Worm (Caenorhabditis elegans) whole organism, L4 larva: ENCODE data around the gene F48G7.5.

Source experiments
- F10B5.3 ChIP-seq: sonication (generic microtip); optimal IDR thresholded peaks from 2 replicates; lab custom pipeline; 2016; ENCODE audit warnings: mild to moderate bottlenecking, missing genetic modification characterization, missing compliant biosample characterization
- F44E2.7 ChIP-seq: fragments of 200-800 bp; sonication (Bioruptor generic); IDR thresholded peaks from 2 replicates; pipeline ENCODE4 v2.1.2; 2022; ENCODE audit warnings: missing genetic modification characterization, missing compliant biosample characterization
- R02D3.7 ChIP-seq: fragments of 150-350 bp; sonication (generic microtip); optimal IDR thresholded peaks from 3 replicates; lab custom pipeline; 2014; ENCODE audit warnings: missing biosample characterization, missing genetic modification characterization
- Y75B8A.6 ChIP-seq: fragments of 200-800 bp; sonication (Bioruptor generic); IDR thresholded peaks from 2 replicates; pipeline ENCODE4 v1.3.6; 2022; ENCODE audit warnings: missing genetic modification reagents, missing genetic modification characterization, missing compliant biosample characterization
- ZK337.2 ChIP-seq: fragments of 200-800 bp; sonication (Bioruptor generic); IDR thresholded peaks from 2 replicates; pipeline ENCODE4 v1.3.6; 2022; ENCODE audit warnings: missing genetic modification reagents, missing genetic modification characterization, missing compliant biosample characterization
- attf-4 ChIP-seq: sonication (generic microtip); optimal IDR thresholded peaks from 3 replicates; lab custom pipeline; 2017; ENCODE audit warnings: missing biosample characterization, missing genetic modification characterization
- ceh-28 ChIP-seq: fragments of 150-350 bp; optimal IDR thresholded peaks from 2 replicates; lab custom pipeline; 2014; ENCODE audit warnings: missing biosample characterization, missing genetic modification reagents, missing genetic modification characterization
- ceh-32 ChIP-seq: sonication (generic microtip); optimal IDR thresholded peaks from 2 replicates; lab custom pipeline; 2016; ENCODE audit warnings: mild to moderate bottlenecking, missing genetic modification characterization, missing compliant biosample characterization; ENCODE audit not compliant: poor library complexity
- ceh-44 ChIP-seq: fragments of 200-800 bp; sonication (Bioruptor generic); IDR thresholded peaks from 2 replicates; pipeline ENCODE4 v1.3.6; 2022; ENCODE audit warnings: missing genetic modification reagents, missing genetic modification characterization, missing compliant biosample characterization
- ceh-62 ChIP-seq: sonication (generic microtip); optimal IDR thresholded peaks from 2 replicates; lab custom pipeline; 2017; ENCODE audit warnings: missing biosample characterization, missing genetic modification characterization
- ceh-82 ChIP-seq: sonication (generic microtip); optimal IDR thresholded peaks from 2 replicates; lab custom pipeline; 2017; ENCODE audit warnings: missing biosample characterization, missing genetic modification characterization
- ces-1 ChIP-seq: fragments of 150-350 bp; sonication (generic microtip); optimal IDR thresholded peaks from 4 replicates; lab custom pipeline; 2014; ENCODE audit warnings: missing biosample characterization, missing genetic modification reagents, missing genetic modification characterization
- daf-12 ChIP-seq: fragments of 150-350 bp; optimal IDR thresholded peaks from 2 replicates; lab custom pipeline; 2014; ENCODE audit warnings: missing biosample characterization, missing genetic modification reagents, missing genetic modification characterization
- daf-19 ChIP-seq: fragments of 200-800 bp; sonication (Bioruptor generic); conservative IDR thresholded peaks from 2 replicates; pipeline ENCODE4 v1.3.6; 2022; ENCODE audit warnings: missing genetic modification characterization, missing compliant biosample characterization
- dmd-9 ChIP-seq: fragments of 200-800 bp; sonication (Bioruptor generic); IDR thresholded peaks from 2 replicates; pipeline ENCODE4 v1.3.6; 2022; ENCODE audit warnings: missing genetic modification reagents, missing genetic modification characterization, missing compliant biosample characterization
- duxl-1 ChIP-seq: sonication (generic microtip); optimal IDR thresholded peaks from 2 replicates; lab custom pipeline; 2016; ENCODE audit warnings: mild to moderate bottlenecking, missing genetic modification characterization, moderate library complexity, missing compliant biosample characterization; ENCODE audit not compliant: poor library complexity
- egl-27 ChIP-seq: sonication (generic microtip); optimal IDR thresholded peaks from 3 replicates; lab custom pipeline; 2017; ENCODE audit warnings: missing biosample characterization, missing genetic modification reagents, missing genetic modification characterization
- fkh-10 ChIP-seq: fragments of 150-350 bp; optimal IDR thresholded peaks from 2 replicates; lab custom pipeline; 2014; ENCODE audit warnings: missing biosample characterization, missing genetic modification reagents, missing genetic modification characterization
- hif-1 ChIP-seq, 2 experiments: sonication (generic microtip); optimal IDR thresholded peaks; 2 replicates each; lab custom pipeline; 2016 to 2017; ENCODE audit warnings: missing compliant biosample characterization in 2 of 2, missing genetic modification characterization in 2 of 2, missing genetic modification reagents in 2 of 2, missing genotype in 2 of 2, mild to moderate bottlenecking in 1 of 2
- hlh-11 ChIP-seq: fragments of 200-800 bp; sonication (Bioruptor generic); optimal IDR thresholded peaks from 2 replicates; lab custom pipeline; 2018; ENCODE audit warnings: mild to moderate bottlenecking, missing genetic modification characterization, missing compliant biosample characterization
- lin-13 ChIP-seq: fragments of 150-350 bp; optimal IDR thresholded peaks from 2 replicates; lab custom pipeline; 2014; ENCODE audit warnings: missing biosample characterization, missing genetic modification reagents, missing genetic modification characterization
- lin-29 ChIP-seq: fragments of 200-800 bp; sonication (Bioruptor generic); IDR thresholded peaks from 2 replicates; pipeline ENCODE4 v1.3.6; 2022; ENCODE audit warnings: missing genetic modification reagents, missing genetic modification characterization, missing compliant biosample characterization
- lin-38 ChIP-seq: fragments of 200-800 bp; sonication (Bioruptor generic); IDR thresholded peaks from 2 replicates; pipeline ENCODE4 v1.3.6; 2022; ENCODE audit warnings: missing genetic modification reagents, missing genetic modification characterization, missing compliant biosample characterization
- lin-39 ChIP-seq: fragments of 150-350 bp; optimal IDR thresholded peaks from 2 replicates; lab custom pipeline; 2014; ENCODE audit warnings: missing biosample characterization, missing genetic modification reagents, missing genetic modification characterization
- madf-5 ChIP-seq, 2 experiments: fragments of 200-800 bp; sonication (Bioruptor generic); IDR thresholded peaks; 2 replicates each; pipeline ENCODE4 v1.3.6; 2022; ENCODE audit warnings: missing compliant biosample characterization in 2 of 2, missing genetic modification characterization in 2 of 2
- mdt-29 ChIP-seq: fragments of 200-800 bp; sonication (Bioruptor generic); IDR thresholded peaks from 2 replicates; pipeline ENCODE4 v1.3.6; 2022; ENCODE audit warnings: missing genetic modification reagents, missing genetic modification characterization, missing compliant biosample characterization
- mep-1 ChIP-seq: fragments of 150-350 bp; sonication (generic microtip); optimal IDR thresholded peaks from 3 replicates; lab custom pipeline; 2014; ENCODE audit warnings: missing biosample characterization, missing genetic modification characterization
- mes-2 ChIP-seq: sonication (generic microtip); optimal IDR thresholded peaks from 2 replicates; lab custom pipeline; 2016; ENCODE audit warnings: missing genotype, mild to moderate bottlenecking, missing genetic modification characterization, missing compliant biosample characterization; ENCODE audit not compliant: poor library complexity, severe bottlenecking
- mxl-3 ChIP-seq: fragments of 200-800 bp; sonication (Bioruptor generic); optimal IDR thresholded peaks from 2 replicates; lab custom pipeline; 2018; ENCODE audit warnings: mild to moderate bottlenecking, missing genetic modification characterization, missing compliant biosample characterization
- nhr-102 ChIP-seq: sonication (generic microtip); optimal IDR thresholded peaks from 2 replicates; lab custom pipeline; 2016; ENCODE audit warnings: mild to moderate bottlenecking, missing genetic modification characterization, moderate library complexity, missing compliant biosample characterization
- nhr-237 ChIP-seq: sonication (generic microtip); optimal IDR thresholded peaks from 2 replicates; lab custom pipeline; 2017; ENCODE audit warnings: missing biosample characterization, missing genetic modification characterization
- nhr-42 ChIP-seq: fragments of 200-800 bp; sonication (Bioruptor generic); IDR thresholded peaks from 2 replicates; pipeline ENCODE4 v1.3.6; 2022; ENCODE audit warnings: missing genetic modification characterization, missing compliant biosample characterization
- nhr-48 ChIP-seq: sonication (generic microtip); optimal IDR thresholded peaks from 2 replicates; lab custom pipeline; 2016; ENCODE audit warnings: mild to moderate bottlenecking, missing genetic modification characterization, missing compliant biosample characterization
- nhr-6 ChIP-seq: fragments of 150-350 bp; optimal IDR thresholded peaks from 2 replicates; lab custom pipeline; 2014; ENCODE audit warnings: missing biosample characterization, missing genetic modification characterization
- nhr-77 ChIP-seq: fragments of 150-350 bp; optimal IDR thresholded peaks from 2 replicates; lab custom pipeline; 2014; ENCODE audit warnings: missing biosample characterization, missing genetic modification characterization
- pha-4 ChIP-seq, 2 experiments: fragments of 150-350 bp in 1 of 2; fragments of 200-800 bp in 1 of 2; sonication (Bioruptor generic) in 1 of 2; IDR thresholded peaks in 1 of 2; optimal IDR thresholded peaks in 1 of 2; 2 replicates each; pipeline versions ENCODE4 v1.3.6 to Lab custom; 2014 to 2022; ENCODE audit warnings: missing genetic modification characterization in 2 of 2, missing genetic modification reagents in 2 of 2, missing biosample characterization in 1 of 2, missing compliant biosample characterization in 1 of 2
- sdz-12 ChIP-seq: fragments of 200-800 bp; sonication (Bioruptor generic); optimal IDR thresholded peaks from 2 replicates; lab custom pipeline; 2018; ENCODE audit warnings: mild to moderate bottlenecking, missing genetic modification characterization, missing compliant biosample characterization
- skn-1 ChIP-seq: fragments of 150-350 bp; optimal IDR thresholded peaks from 2 replicates; lab custom pipeline; 2014; ENCODE audit warnings: missing biosample characterization, missing genetic modification characterization
- snpc-1.2 ChIP-seq: fragments of 200-800 bp; sonication (Bioruptor generic); IDR thresholded peaks from 2 replicates; pipeline ENCODE4 v1.3.6; 2022; ENCODE audit warnings: missing genetic modification reagents, missing genetic modification characterization, missing compliant biosample characterization
- snpc-4 ChIP-seq: fragments of 150-350 bp; optimal IDR thresholded peaks from 2 replicates; lab custom pipeline; 2014; ENCODE audit warnings: missing biosample characterization, missing genetic modification characterization
- spr-3 ChIP-seq: fragments of 200-800 bp; sonication (Bioruptor generic); optimal IDR thresholded peaks from 2 replicates; lab custom pipeline; 2018; ENCODE audit warnings: mild to moderate bottlenecking, missing genetic modification characterization, missing compliant biosample characterization
- unc-130 ChIP-seq: sonication (generic microtip); optimal IDR thresholded peaks from 2 replicates; lab custom pipeline; 2016; ENCODE audit warnings: missing genetic modification reagents, missing genetic modification characterization, missing compliant biosample characterization
- unc-39 ChIP-seq: sonication (generic microtip); optimal IDR thresholded peaks from 2 replicates; lab custom pipeline; 2017; ENCODE audit warnings: missing biosample characterization, missing genetic modification characterization
- unc-62 ChIP-seq, 3 experiments: fragments of 150-350 bp in 1 of 3; sonication (generic microtip); optimal IDR thresholded peaks in 2 of 3; peaks in 1 of 3; 1 replicate in 1 of 3; 2 replicates in 2 of 3; lab custom pipeline; 2014 to 2017; ENCODE audit warnings: missing biosample characterization in 3 of 3, missing genetic modification characterization in 3 of 3, missing genetic modification reagents in 3 of 3, missing genotype in 1 of 3
- vab-7 ChIP-seq: fragments of 200-800 bp; sonication (Bioruptor generic); IDR thresholded peaks from 2 replicates; pipeline ENCODE4 v1.3.6; 2022; ENCODE audit warnings: missing genetic modification reagents, missing genetic modification characterization, missing compliant biosample characterization
- zfp-3 ChIP-seq: fragments of 200-800 bp; sonication (Bioruptor generic); conservative IDR thresholded peaks from 2 replicates; pipeline ENCODE4 v1.3.6; 2022; ENCODE audit warnings: missing genetic modification reagents, missing genetic modification characterization, missing compliant biosample characterization
- zip-11 ChIP-seq: fragments of 200-800 bp; sonication (Bioruptor generic); IDR thresholded peaks from 2 replicates; pipeline ENCODE4 v1.3.6; 2022; ENCODE audit warnings: missing genetic modification characterization, missing compliant biosample characterization
- ztf-11 ChIP-seq: fragments of 150-350 bp; optimal IDR thresholded peaks from 2 replicates; lab custom pipeline; 2014; ENCODE audit warnings: missing biosample characterization, missing genetic modification characterization
- ztf-7 ChIP-seq: fragments of 150-350 bp; optimal IDR thresholded peaks from 2 replicates; lab custom pipeline; 2014; ENCODE audit warnings: missing biosample characterization, missing genetic modification characterization

F48G7.5 gene

ce11 chrV:667459-667858, 44.7 kb upstream of the F48G7.5 start, which contains the start of gene nhr-180 (continued):
- TF ChIP-seq R02D3.7 (tag; lab: Kevin White, UChicago) (no peak), spr-3 (no peak), nhr-77 (tag; lab: Kevin White, UChicago) (peak; percentile 6), snpc-4 (no peak), vab-7 (GFP tag; lab: Robert Waterston, UW) (no peak), lin-13 (GFP tag; lab: Kevin White, UChicago) (no peak), ceh-32 (no peak), mes-2 (tag; lab: Kevin White, UChicago) (no peak), daf-12 (tag; lab: Kevin White, UChicago) (no peak), sdz-12 (no peak), madf-5 (GFP tag; IDR thresholded peaks at IDR 0.05; lab: Robert Waterston, UW) (no peak), duxl-1 (tag; lab: Kevin White, UChicago) (peak; percentile 58), mep-1 (tag; lab: Kevin White, UChicago) (no peak), mxl-3 (GFP tag; lab: Kevin White, UChicago) (peak; percentile 33), unc-62 (GFP tag; optimal IDR thresholded peaks at IDR 0.05 in 1 of 2; lab: Kevin White, UChicago) (no peak), unc-62 (tag; optimal IDR thresholded peaks at IDR 0.05; lab: Kevin White, UChicago) (no peak), Y75B8A.6 (no peak), ztf-11 (tag; lab: Kevin White, UChicago) (no peak), nhr-48 (tag; lab: Kevin White, UChicago) (no peak), unc-39 (tag; lab: Kevin White, UChicago) (no peak), ces-1 (GFP tag; lab: Kevin White, UChicago) (no peak), ztf-7 (no peak), ceh-82 (tag; lab: Kevin White, UChicago) (no peak), zip-11 (GFP tag; lab: Robert Waterston, UW) (no peak), hlh-11 (tag; lab: Kevin White, UChicago) (no peak), mdt-29 (GFP tag; lab: Robert Waterston, UW) (no peak), pha-4 (GFP tag; IDR thresholded peaks at IDR 0.05; lab: Robert Waterston, UW) (no peak), pha-4 (tag; optimal IDR thresholded peaks at IDR 0.05; lab: Kevin White, UChicago) (no peak), F10B5.3 (tag; lab: Kevin White, UChicago) (no peak), nhr-237 (no peak), attf-4 (tag; lab: Kevin White, UChicago) (no peak), skn-1 (tag; lab: Kevin White, UChicago) (no peak), fkh-10 (GFP tag; lab: Kevin White, UChicago) (no peak), nhr-6 (tag; lab: Kevin White, UChicago) (no peak), dmd-9 (GFP tag; lab: Robert Waterston, UW) (no peak), zfp-3 (no peak), daf-19 (GFP tag; lab: Robert Waterston, UW) (no peak), lin-39 (tag; lab: Kevin White, UChicago) (no peak), hif-1 (tag; optimal IDR thresholded peaks at IDR 0.05; lab: Kevin White, UChicago) (no peak), ceh-62 (tag; lab: Kevin White, UChicago) (no peak), nhr-42 (GFP tag; lab: Robert Waterston, UW) (no peak), ZK337.2 (no peak), unc-130 (no peak), nhr-102 (no peak), ceh-44 (no peak), F44E2.7 (no peak), snpc-1.2 (GFP tag; lab: Robert Waterston, UW) (no peak), egl-27 (tag; lab: Kevin White, UChicago) (no peak), ceh-28 (tag; lab: Kevin White, UChicago) (no peak), lin-38 (GFP tag; lab: Robert Waterston, UW) (no peak), lin-29 (GFP tag; lab: Robert Waterston, UW) (no peak)
